Worm (Caenorhabditis elegans) whole organism, L2 larva: ENCODE measurements around the gene lgc-24.

Source experiments
- C34F6.9 ChIP-seq: fragments of 150-350 bp; optimal IDR thresholded peaks from 2 replicates; lab custom pipeline; 2014; ENCODE audit warnings: missing biosample characterization, missing genetic modification characterization
- F13H6.1 ChIP-seq: sonication (generic microtip); optimal IDR thresholded peaks from 2 replicates; lab custom pipeline; 2016; ENCODE audit warnings: missing genetic modification characterization, missing compliant biosample characterization
- R02D3.7 ChIP-seq: fragments of 150-350 bp; optimal IDR thresholded peaks from 2 replicates; lab custom pipeline; 2014; ENCODE audit warnings: missing biosample characterization, missing genetic modification characterization
- Y55F3AM.14 ChIP-seq: fragments of 200-800 bp; sonication (Bioruptor generic); optimal IDR thresholded peaks from 2 replicates; lab custom pipeline; 2018; ENCODE audit warnings: mild to moderate bottlenecking, missing genetic modification characterization, missing compliant biosample characterization
- ZK546.5 ChIP-seq: sonication (generic microtip); optimal IDR thresholded peaks from 2 replicates; lab custom pipeline; 2017; ENCODE audit warnings: missing biosample characterization, missing genetic modification characterization
- alr-1 ChIP-seq: fragments of 150-350 bp; optimal IDR thresholded peaks from 2 replicates; lab custom pipeline; 2014; ENCODE audit warnings: missing biosample characterization, missing genetic modification characterization
- aly-2 ChIP-seq: fragments of 150-350 bp; optimal IDR thresholded peaks from 2 replicates; lab custom pipeline; 2014; ENCODE audit warnings: missing biosample characterization, missing genetic modification characterization
- ama-1 ChIP-seq: fragments of 150-350 bp; optimal IDR thresholded peaks from 2 replicates; lab custom pipeline; 2018; ENCODE audit warnings: inconsistent platforms
- blmp-1 ChIP-seq: sonication (generic microtip); optimal IDR thresholded peaks from 2 replicates; lab custom pipeline; 2017; ENCODE audit warnings: missing genetic modification characterization, mild to moderate bottlenecking, missing compliant biosample characterization, antibody characterized with exemption, moderate library complexity; ENCODE audit not compliant: insufficient read depth
- ceh-16 ChIP-seq: fragments of 150-350 bp; optimal IDR thresholded peaks from 2 replicates; lab custom pipeline; 2014; ENCODE audit warnings: missing biosample characterization, missing genetic modification characterization
- ceh-82 ChIP-seq: fragments of 150-350 bp; optimal IDR thresholded peaks from 2 replicates; lab custom pipeline; 2014; ENCODE audit warnings: missing biosample characterization, missing genetic modification characterization
- crh-2 ChIP-seq: sonication (generic microtip); optimal IDR thresholded peaks from 2 replicates; lab custom pipeline; 2017; ENCODE audit warnings: missing biosample characterization, missing genetic modification characterization
- dmd-4 ChIP-seq: sonication (generic microtip); optimal IDR thresholded peaks from 2 replicates; lab custom pipeline; 2017; ENCODE audit warnings: missing biosample characterization, missing genetic modification characterization
- egl-27 ChIP-seq: sonication (generic microtip); optimal IDR thresholded peaks from 3 replicates; lab custom pipeline; 2017; ENCODE audit warnings: missing biosample characterization, missing genetic modification reagents, missing genetic modification characterization
- elt-1 ChIP-seq: fragments of 150-350 bp; optimal IDR thresholded peaks from 2 replicates; lab custom pipeline; 2014; ENCODE audit warnings: missing biosample characterization, missing genetic modification characterization
- elt-3 ChIP-seq: sonication (generic microtip); optimal IDR thresholded peaks from 2 replicates; lab custom pipeline; 2017; ENCODE audit warnings: missing biosample characterization, missing genetic modification characterization
- fos-1 ChIP-seq: fragments of 150-350 bp; optimal IDR thresholded peaks from 2 replicates; lab custom pipeline; 2014; ENCODE audit warnings: missing biosample characterization, missing genetic modification characterization
- gmeb-1 ChIP-seq: fragments of 150-350 bp; optimal IDR thresholded peaks from 2 replicates; lab custom pipeline; 2014; ENCODE audit warnings: missing biosample characterization, missing genetic modification characterization
- lin-11 ChIP-seq: fragments of 150-350 bp; sonication (generic microtip); optimal IDR thresholded peaks from 2 replicates; lab custom pipeline; 2014; ENCODE audit warnings: missing biosample characterization, missing genetic modification characterization, inconsistent platforms, mixed read lengths
- lin-13 ChIP-seq: fragments of 150-350 bp; optimal IDR thresholded peaks from 2 replicates; lab custom pipeline; 2014; ENCODE audit warnings: missing biosample characterization, missing genetic modification reagents, missing genetic modification characterization
- lin-39 ChIP-seq: fragments of 150-350 bp; optimal IDR thresholded peaks from 2 replicates; lab custom pipeline; 2014; ENCODE audit warnings: missing biosample characterization, missing genetic modification reagents, missing genetic modification characterization
- lsy-2 ChIP-seq, 2 experiments: fragments of 150-350 bp in 1 of 2; sonication (generic microtip) in 1 of 2; optimal IDR thresholded peaks; 2 replicates each; lab custom pipeline; 2014 to 2017; ENCODE audit warnings: missing biosample characterization in 2 of 2, missing genetic modification characterization in 2 of 2
- mab-5 ChIP-seq: fragments of 150-350 bp; optimal IDR thresholded peaks from 2 replicates; lab custom pipeline; 2014; ENCODE audit warnings: missing biosample characterization, missing genetic modification characterization
- mbf-1 ChIP-seq: sonication (generic microtip); optimal IDR thresholded peaks from 2 replicates; lab custom pipeline; 2017; ENCODE audit warnings: missing biosample characterization, missing genetic modification characterization
- mdl-1 ChIP-seq, 2 experiments: fragments of 150-350 bp in 1 of 2; sonication (generic microtip) in 1 of 2; optimal IDR thresholded peaks; 2 replicates each; lab custom pipeline; 2017; ENCODE audit warnings: missing biosample characterization in 2 of 2, missing genetic modification characterization in 2 of 2
- nhr-10 ChIP-seq: sonication (generic microtip); optimal IDR thresholded peaks from 2 replicates; lab custom pipeline; 2017; ENCODE audit warnings: missing biosample characterization, missing genetic modification characterization
- nhr-11 ChIP-seq: fragments of 150-350 bp; optimal IDR thresholded peaks from 2 replicates; lab custom pipeline; 2014; ENCODE audit warnings: missing biosample characterization, missing genetic modification characterization
- nhr-12 ChIP-seq: fragments of 150-350 bp; optimal IDR thresholded peaks from 2 replicates; lab custom pipeline; 2014; ENCODE audit warnings: missing biosample characterization, missing genetic modification characterization
- nhr-129 ChIP-seq: fragments of 150-350 bp; optimal IDR thresholded peaks from 2 replicates; lab custom pipeline; 2014; ENCODE audit warnings: missing biosample characterization, missing genetic modification characterization
- nhr-21 ChIP-seq: fragments of 150-350 bp; optimal IDR thresholded peaks from 2 replicates; lab custom pipeline; 2014; ENCODE audit warnings: missing biosample characterization, missing genetic modification characterization
- nhr-23 ChIP-seq: fragments of 150-350 bp; optimal IDR thresholded peaks from 2 replicates; lab custom pipeline; 2014; ENCODE audit warnings: missing biosample characterization, missing genetic modification reagents, missing genetic modification characterization
- nhr-237 ChIP-seq: fragments of 150-350 bp; optimal IDR thresholded peaks from 2 replicates; lab custom pipeline; 2014; ENCODE audit warnings: missing biosample characterization, missing genetic modification characterization
- nhr-25 ChIP-seq: fragments of 150-350 bp; sonication (generic microtip); optimal IDR thresholded peaks from 3 replicates; lab custom pipeline; 2014; ENCODE audit warnings: missing biosample characterization, missing genetic modification characterization
- nhr-6 ChIP-seq: fragments of 150-350 bp; optimal IDR thresholded peaks from 2 replicates; lab custom pipeline; 2014; ENCODE audit warnings: missing biosample characterization, missing genetic modification characterization
- nhr-77 ChIP-seq: fragments of 150-350 bp; optimal IDR thresholded peaks from 2 replicates; lab custom pipeline; 2014; ENCODE audit warnings: missing biosample characterization, missing genetic modification characterization
- peb-1 ChIP-seq: fragments of 150-350 bp; optimal IDR thresholded peaks from 2 replicates; lab custom pipeline; 2014; ENCODE audit warnings: missing biosample characterization, missing genetic modification characterization
- sem-4 ChIP-seq: fragments of 150-350 bp; optimal IDR thresholded peaks from 2 replicates; lab custom pipeline; 2014; ENCODE audit warnings: missing biosample characterization, missing genetic modification reagents, missing genetic modification characterization
- skn-1 ChIP-seq: sonication (generic microtip); optimal IDR thresholded peaks from 2 replicates; lab custom pipeline; 2017; ENCODE audit warnings: missing biosample characterization, missing genetic modification characterization
- sma-3 ChIP-seq: sonication (generic microtip); optimal IDR thresholded peaks from 2 replicates; lab custom pipeline; 2016; ENCODE audit warnings: missing genetic modification reagents, missing genetic modification characterization, missing compliant biosample characterization
- sma-9 ChIP-seq, 2 experiments: fragments of 150-350 bp in 1 of 2; sonication (generic microtip) in 1 of 2; optimal IDR thresholded peaks; 2 replicates each; lab custom pipeline; 2014 to 2016; ENCODE audit warnings: missing genetic modification characterization in 2 of 2, mild to moderate bottlenecking in 1 of 2, missing biosample characterization in 1 of 2, missing compliant biosample characterization in 1 of 2, missing genetic modification reagents in 1 of 2, moderate library complexity in 1 of 2
- snpc-4 ChIP-seq: fragments of 150-350 bp; optimal IDR thresholded peaks from 2 replicates; lab custom pipeline; 2014; ENCODE audit warnings: missing biosample characterization, missing genetic modification characterization
- unc-39 ChIP-seq: fragments of 150-350 bp; optimal IDR thresholded peaks from 2 replicates; lab custom pipeline; 2014; ENCODE audit warnings: missing biosample characterization, missing genetic modification characterization
- unc-55 ChIP-seq: fragments of 150-350 bp; sonication (generic microtip); optimal IDR thresholded peaks from 3 replicates; lab custom pipeline; 2014; ENCODE audit warnings: missing biosample characterization, missing genetic modification reagents, missing genetic modification characterization
- unc-62 ChIP-seq: fragments of 150-350 bp; optimal IDR thresholded peaks from 2 replicates; lab custom pipeline; 2014; ENCODE audit warnings: missing biosample characterization, missing genetic modification reagents, missing genetic modification characterization
- zag-1 ChIP-seq: fragments of 150-350 bp; optimal IDR thresholded peaks from 2 replicates; lab custom pipeline; 2014; ENCODE audit warnings: missing biosample characterization, missing genetic modification characterization
- ztf-1 ChIP-seq: fragments of 200-800 bp; sonication (Bioruptor generic); conservative IDR thresholded peaks from 2 replicates; pipeline ENCODE4 v1.3.6; 2022; ENCODE audit warnings: missing genetic modification characterization, missing compliant biosample characterization
- ztf-11 ChIP-seq: sonication (generic microtip); optimal IDR thresholded peaks from 2 replicates; lab custom pipeline; 2017; ENCODE audit warnings: missing biosample characterization, missing genetic modification characterization
- ztf-4 ChIP-seq: fragments of 150-350 bp; optimal IDR thresholded peaks from 2 replicates; lab custom pipeline; 2014; ENCODE audit warnings: missing biosample characterization, missing genetic modification characterization

Gene lgc-24

DNA sequence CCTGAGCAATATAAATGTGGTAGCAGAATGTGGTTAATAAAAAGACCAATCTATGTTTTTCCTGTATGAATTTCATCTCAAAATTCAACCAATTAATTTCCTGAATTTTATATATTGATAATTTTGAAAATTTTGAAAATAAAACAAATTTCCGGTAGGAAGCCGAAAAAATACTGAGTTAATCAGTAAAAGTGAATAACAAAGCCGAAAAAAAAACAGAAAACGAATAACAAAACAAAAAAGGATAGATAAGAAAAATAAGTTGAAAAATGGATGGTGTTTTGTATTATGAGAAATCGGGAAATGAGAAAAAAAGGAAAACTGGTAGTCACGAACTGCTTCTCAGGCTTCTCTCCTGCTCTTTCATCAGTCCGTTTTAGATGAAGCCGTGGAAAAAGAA is 5.4 kb downstream of the lgc-24 start, which contains the start of gene tmem-145:
Gene tmem-145, minus strand, starts transcription at position 101 of the 400 bp plus-strand sequence.
- TF ChIP-seq egl-27 (no peak), ceh-16 (tag; lab: Kevin White, UChicago) (no peak), unc-55 (no peak), nhr-237 (tag; lab: Kevin White, UChicago) (no peak), lin-13 (GFP tag; lab: Kevin White, UChicago) (no peak), nhr-6 (no peak), R02D3.7 (no peak), unc-62 (GFP tag; lab: Kevin White, UChicago) (no peak), lsy-2 (tag; optimal IDR thresholded peaks at IDR 0.05; lab: Kevin White, UChicago) (no peak), fos-1 (tag; lab: Kevin White, UChicago) (no peak), nhr-11 (tag; lab: Kevin White, UChicago) (no peak), ama-1 (lab: Kevin White, UChicago) (no peak), F13H6.1 (tag; lab: Kevin White, UChicago) (no peak), nhr-10 (no peak), nhr-12 (no peak), dmd-4 (tag; lab: Kevin White, UChicago) (no peak), nhr-129 (no peak), alr-1 (tag; lab: Kevin White, UChicago) (no peak), aly-2 (no peak), ztf-1 (GFP tag; lab: Robert Waterston, UW) (no peak)

DNA sequence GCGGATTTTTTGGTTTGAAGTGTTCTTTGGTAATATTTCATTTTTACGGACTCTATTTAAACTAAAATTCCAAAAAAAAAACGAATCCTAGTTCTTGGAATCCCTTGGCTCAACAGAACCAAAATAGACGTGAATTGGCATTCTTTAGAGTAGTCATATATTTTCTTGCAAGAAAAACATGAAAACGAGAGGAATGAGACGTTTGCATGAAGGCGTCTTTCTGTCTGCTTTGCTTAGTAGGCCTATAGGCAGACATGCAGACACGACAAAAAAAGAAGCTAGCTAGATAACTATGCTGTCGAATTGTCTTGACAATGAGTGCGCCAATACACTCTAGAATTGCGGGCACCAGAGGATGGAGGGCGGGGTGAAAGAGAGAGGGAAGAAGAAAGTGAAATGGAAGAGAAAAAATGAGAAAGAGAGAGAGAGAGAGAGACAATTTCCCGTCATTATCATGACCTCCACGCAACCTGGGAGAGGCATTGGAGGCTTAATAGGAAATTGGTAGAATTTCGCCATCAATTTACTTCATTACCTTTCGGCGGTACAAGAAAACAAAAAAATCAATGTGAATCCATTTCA is 12.3 kb downstream of the lgc-24 start:
- peak; percentile 55 for TF ChIP-seq nhr-129
- no peak for TF ChIP-seq dmd-4 (tag; lab: Kevin White, UChicago)
- no peak for TF ChIP-seq R02D3.7
- no peak for TF ChIP-seq nhr-77 (tag; lab: Kevin White, UChicago)
- TF ChIP-seq ama-1 (lab: Kevin White, UChicago) = no peak
- no peak for TF ChIP-seq peb-1
- TF ChIP-seq lsy-2 (tag; optimal IDR thresholded peaks at IDR 0.05; lab: Kevin White, UChicago) = no peak
- no peak for TF ChIP-seq mdl-1 (tag; optimal IDR thresholded peaks at IDR 0.05; lab: Kevin White, UChicago)
- no peak for TF ChIP-seq lin-11
- TF ChIP-seq F13H6.1 (tag; lab: Kevin White, UChicago) = peak; percentile 15
- no peak for TF ChIP-seq nhr-12
- peak; percentile 80 for TF ChIP-seq blmp-1 (tag; lab: Kevin White, UChicago)
- TF ChIP-seq lin-13 (GFP tag; lab: Kevin White, UChicago) = no peak
- no peak for TF ChIP-seq mbf-1 (tag; lab: Kevin White, UChicago)
- TF ChIP-seq elt-1 (tag; lab: Kevin White, UChicago) = no peak
- TF ChIP-seq nhr-21 (tag; lab: Kevin White, UChicago) = no peak
- TF ChIP-seq skn-1 (tag; lab: Kevin White, UChicago) = no peak
- TF ChIP-seq aly-2 = no peak
- TF ChIP-seq egl-27 = no peak
- peak; percentile 26 for TF ChIP-seq sma-9 (GFP tag; optimal IDR thresholded peaks at IDR 0.05; lab: Kevin White, UChicago)
- TF ChIP-seq sma-9 (tag; optimal IDR thresholded peaks at IDR 0.05; lab: Kevin White, UChicago) = no peak
- TF ChIP-seq sem-4 = peak; percentile 58
- TF ChIP-seq C34F6.9 = no peak
- TF ChIP-seq fos-1 (tag; lab: Kevin White, UChicago) = no peak
- no peak for TF ChIP-seq ztf-4 (tag; lab: Kevin White, UChicago)
- TF ChIP-seq ceh-82 = no peak
- no peak for TF ChIP-seq alr-1 (tag; lab: Kevin White, UChicago)
- TF ChIP-seq lin-39 (tag; lab: Kevin White, UChicago) = no peak
- TF ChIP-seq gmeb-1 = no peak
- no peak for TF ChIP-seq nhr-6
- TF ChIP-seq mab-5 = peak; percentile 14
- TF ChIP-seq nhr-23 (tag; lab: Kevin White, UChicago) = no peak
- TF ChIP-seq sma-3 (GFP tag; lab: Kevin White, UChicago) = no peak
- no peak for TF ChIP-seq Y55F3AM.14
- TF ChIP-seq snpc-4 = no peak
- no peak for TF ChIP-seq nhr-237 (tag; lab: Kevin White, UChicago)
- TF ChIP-seq ceh-16 (tag; lab: Kevin White, UChicago) = no peak
- TF ChIP-seq nhr-25 (tag; lab: Kevin White, UChicago) = peak; percentile 69
- TF ChIP-seq crh-2 (tag; lab: Kevin White, UChicago) = no peak
- no peak for TF ChIP-seq nhr-10
- TF ChIP-seq unc-39 (tag; lab: Kevin White, UChicago) = no peak
- TF ChIP-seq ZK546.5 = no peak
- TF ChIP-seq unc-62 (GFP tag; lab: Kevin White, UChicago) = no peak
- TF ChIP-seq ztf-1 (GFP tag; lab: Robert Waterston, UW) = no peak
- no peak for TF ChIP-seq zag-1 (tag; lab: Kevin White, UChicago)
- TF ChIP-seq elt-3 = no peak
- TF ChIP-seq unc-55 = peak; percentile 59
- TF ChIP-seq ztf-11 (tag; lab: Kevin White, UChicago) = no peak
- TF ChIP-seq nhr-11 (tag; lab: Kevin White, UChicago) = no peak
- TF ChIP-seq, all 48 proteins: peak for 8
